Fruit fly (Drosophila melanogaster) whole organism: ENCODE data around the gene Max.

Experiments
- CG8478 ChIP-seq: fragments of >200 bp; optimal IDR thresholded peaks from 2 replicates; lab custom pipeline; 2018; ENCODE audit warnings: inconsistent platforms
- Dll ChIP-seq: fragments of >200 bp; optimal IDR thresholded peaks from 2 replicates; lab custom pipeline; 2017
- EcR ChIP-seq, 2 experiments: fragments of >200 bp; optimal IDR thresholded peaks; 2 replicates each; lab custom pipeline; 2017; ENCODE audit warnings: missing biosample characterization in 2 of 2, missing genetic modification characterization in 2 of 2, missing genetic modification reagents in 2 of 2
- usp ChIP-seq: fragments of >200 bp; optimal IDR thresholded peaks from 2 replicates; lab custom pipeline; 2017; ENCODE audit warnings: missing biosample characterization, missing genetic modification characterization, mixed read lengths

dm6 chr3L:19294613-19295299 is 30.8 kb upstream of the Max start:
- TF ChIP-seq EcR (GFP tag; optimal IDR thresholded peaks at IDR 0.05; lab: Kevin White, UChicago), result no peak
- no peak for TF ChIP-seq usp (GFP tag; lab: Kevin White, UChicago)
- no peak for TF ChIP-seq CG8478 (lab: Kevin White, UChicago)
- TF ChIP-seq Dll, result no peak
